Fruit fly (Drosophila melanogaster): ENCODE results near the gene dmrt99B.

The dmrt99B gene

dm6 chr3R:29699220-29699619, 6.8 kb downstream of the dmrt99B start (continued):
- TF ChIP-seq Doc2 (GFP tag; IDR thresholded peaks at IDR 0.05), result no peak
- no peak for TF ChIP-seq BtbVII (GFP tag; optimal IDR thresholded peaks at IDR 0.05)
- TF ChIP-seq tin (GFP tag; optimal IDR thresholded peaks at IDR 0.05), result no peak
- TF ChIP-seq CG1647 (GFP tag; optimal IDR thresholded peaks at IDR 0.05), result no peak
- peak; percentile 66; the same call in 1 of the 2 replicates for TF ChIP-seq ttk (GFP tag; IDR thresholded peaks at IDR 0.05)
- TF ChIP-seq CG16779 (GFP tag; IDR thresholded peaks at IDR 0.05), result no peak
- TF ChIP-seq nmo (GFP tag; optimal IDR thresholded peaks at IDR 0.05), result peak; percentile 69
- no peak for TF ChIP-seq CG1792 (GFP tag; optimal IDR thresholded peaks at IDR 0.05)
- TF ChIP-seq CG9876 (GFP tag; optimal IDR thresholded peaks at IDR 0.05), result no peak
- no peak for TF ChIP-seq NC2α (GFP tag; optimal IDR thresholded peaks at IDR 0.05)
- TF ChIP-seq tx (GFP tag; optimal IDR thresholded peaks at IDR 0.05), result no peak
- TF ChIP-seq zen (tag; optimal IDR thresholded peaks at IDR 0.05), result no peak
- TF ChIP-seq salm (tag; optimal IDR thresholded peaks at IDR 0.05), result peak; percentile 3
- no peak for TF ChIP-seq onecut (GFP tag; IDR thresholded peaks at IDR 0.05)
- peak; percentile 76 for TF ChIP-seq ara (GFP tag; IDR thresholded peaks at IDR 0.05)
- no peak for TF ChIP-seq Sin3A (optimal IDR thresholded peaks at IDR 0.05)
- TF ChIP-seq CG15479 (GFP tag; optimal IDR thresholded peaks at IDR 0.05), result no peak
- no peak for TF ChIP-seq Trl (optimal IDR thresholded peaks at IDR 0.05)
- TF ChIP-seq Trl (GFP tag; optimal IDR thresholded peaks at IDR 0.05), result peak; percentile 51
- peak; percentile 35; the same call in 1 of the 2 replicates for TF ChIP-seq CG8765 (GFP tag; IDR thresholded peaks at IDR 0.05)
- TF ChIP-seq slbo (GFP tag; IDR thresholded peaks at IDR 0.05), result peak; percentile 15; the same call in 1 of the 2 replicates
- peak; percentile 65; the same call in 1 of the 2 replicates for TF ChIP-seq Awh (GFP tag; IDR thresholded peaks at IDR 0.05)
- TF ChIP-seq CG42726 (GFP tag; IDR thresholded peaks at IDR 0.05; ENCODE audit: partially characterized antibody), result no peak
- TF ChIP-seq Blimp-1 (GFP tag; optimal IDR thresholded peaks at IDR 0.05), result peak; percentile 22
- 0 out of 3 replicates have a peak, but pooled peaks have one; percentile 49 for TF ChIP-seq CG3726 (GFP tag; IDR thresholded peaks at IDR 0.05)
- no peak for TF ChIP-seq pita (GFP tag; optimal IDR thresholded peaks at IDR 0.05)
- no peak for TF ChIP-seq CG13287 (GFP tag; IDR thresholded peaks at IDR 0.05; ENCODE audit: partially characterized antibody)
- no peak for TF ChIP-seq CG30020 (tag; optimal IDR thresholded peaks at IDR 0.05)
- no peak for TF ChIP-seq CG1832 (GFP tag; optimal IDR thresholded peaks at IDR 0.05)
- peak; percentile 3 for TF ChIP-seq org-1 (GFP tag; optimal IDR thresholded peaks at IDR 0.05)
- TF ChIP-seq disco-r (GFP tag; optimal IDR thresholded peaks at IDR 0.05), result no peak
- peak; percentile 24 for TF ChIP-seq CG10979 (tag; optimal IDR thresholded peaks at IDR 0.05)
- no peak for TF ChIP-seq her (GFP tag; optimal IDR thresholded peaks at IDR 0.05)
- peak; percentile 59 for TF ChIP-seq esg (GFP tag; conservative IDR thresholded peaks at IDR 0.05)
- TF ChIP-seq CG3407 (GFP tag; optimal IDR thresholded peaks at IDR 0.05), result peak; percentile 32
- no peak for TF ChIP-seq CG3065 (GFP tag; optimal IDR thresholded peaks at IDR 0.05)
- TF ChIP-seq Antp (GFP tag; optimal IDR thresholded peaks at IDR 0.05), result peak; percentile 59
- TF ChIP-seq dati (GFP tag; IDR thresholded peaks at IDR 0.05), result no peak
- TF ChIP-seq ac (GFP tag; optimal IDR thresholded peaks at IDR 0.05), result no peak
- TF ChIP-seq dmrt99B (tag; optimal IDR thresholded peaks at IDR 0.05), result peak; percentile 62
- TF ChIP-seq CG11695 (GFP tag; IDR thresholded peaks at IDR 0.05), result peak; percentile 61; the same call in 2 of the 3 replicates
- no peak for TF ChIP-seq z (GFP tag; IDR thresholded peaks at IDR 0.05)
- no peak for TF ChIP-seq lilli (GFP tag; optimal IDR thresholded peaks at IDR 0.05)
- TF ChIP-seq tgo (GFP tag; IDR thresholded peaks at IDR 0.05), result peak; percentile 51; the same call in 2 of the 3 replicates
- peak; percentile 1 for TF ChIP-seq D19A (tag; optimal IDR thresholded peaks at IDR 0.05)
- peak; percentile 70 for TF ChIP-seq CG32772 (GFP tag; IDR thresholded peaks at IDR 0.05)
- TF ChIP-seq Dad (GFP tag; optimal IDR thresholded peaks at IDR 0.05), result no peak
- TF ChIP-seq Ptx1 (GFP tag; IDR thresholded peaks at IDR 0.05), result peak; percentile 72
- TF ChIP-seq fd96Cb (tag; optimal IDR thresholded peaks at IDR 0.05), result no peak
- peak; percentile 32 for TF ChIP-seq CG7556 (GFP tag; optimal IDR thresholded peaks at IDR 0.05)
- peak; percentile 69 for TF ChIP-seq CG6689 (GFP tag; IDR thresholded peaks at IDR 0.05)
- peak; percentile 57 for TF ChIP-seq ATbp (GFP tag; optimal IDR thresholded peaks at IDR 0.05)
- TF ChIP-seq E2f1 (GFP tag; IDR thresholded peaks at IDR 0.05), result peak; percentile 50

Measured in whole organism, embryonic.